Fruit fly (Drosophila melanogaster): ENCODE results near the gene Csl4.

dm6 chr2L:11091111-11091510 lies 32.3 kb downstream of the Csl4 start, which contains the start of gene Wdr59:
- no peak for TF ChIP-seq CG8478 (optimal IDR thresholded peaks at IDR 0.05)
- TF ChIP-seq CTCF (optimal IDR thresholded peaks at IDR 0.05): no peak

Measured in S2 (cell line).